Fruit fly (Drosophila melanogaster) whole organism, wandering third instar larva: ENCODE results near the gene sgg.

Source experiments
- Dfd ChIP-seq: fragments of >200 bp; optimal IDR thresholded peaks from 2 replicates; lab custom pipeline; 2017; ENCODE audit warnings: missing biosample characterization, missing genetic modification characterization
- Dif ChIP-seq: fragments of 200-275, 200-300 bp; sonication (Bioruptor generic); optimal IDR thresholded peaks from 2 replicates; lab custom pipeline; 2018; ENCODE audit warnings: missing biosample characterization, missing genetic modification characterization; ENCODE audit not compliant: partially characterized antibody
- GATAd ChIP-seq: sonication (Bioruptor generic); optimal IDR thresholded peaks from 2 replicates; lab custom pipeline; 2016; ENCODE audit warnings: missing biosample characterization, missing genetic modification characterization
- Hr83 ChIP-seq: fragments of 200-300 bp; sonication (Bioruptor generic); optimal IDR thresholded peaks from 2 replicates; lab custom pipeline; 2016; ENCODE audit warnings: missing biosample characterization, mild to moderate bottlenecking, missing genetic modification characterization, moderate library complexity; ENCODE audit not compliant: poor library complexity, severe bottlenecking
- Sp1 ChIP-seq: fragments of 200-800 bp; sonication (Bioruptor generic); optimal IDR thresholded peaks from 3 replicates; lab custom pipeline; 2019; ENCODE audit warnings: missing biosample characterization, mild to moderate bottlenecking, missing genetic modification characterization, moderate library complexity
- psq ChIP-seq: fragments of 200-800 bp; sonication (Bioruptor generic); optimal IDR thresholded peaks from 3 replicates; lab custom pipeline; 2017; ENCODE audit warnings: missing biosample characterization, mild to moderate bottlenecking, missing genetic modification characterization, moderate library complexity
- usp ChIP-seq: fragments of >200 bp; optimal IDR thresholded peaks from 2 replicates; lab custom pipeline; 2017; ENCODE audit warnings: missing biosample characterization, missing genetic modification characterization
- woc ChIP-seq: sonication (Bioruptor generic); optimal IDR thresholded peaks from 2 replicates; lab custom pipeline; 2016; ENCODE audit warnings: missing biosample characterization, mild to moderate bottlenecking, missing genetic modification characterization

DNA sequence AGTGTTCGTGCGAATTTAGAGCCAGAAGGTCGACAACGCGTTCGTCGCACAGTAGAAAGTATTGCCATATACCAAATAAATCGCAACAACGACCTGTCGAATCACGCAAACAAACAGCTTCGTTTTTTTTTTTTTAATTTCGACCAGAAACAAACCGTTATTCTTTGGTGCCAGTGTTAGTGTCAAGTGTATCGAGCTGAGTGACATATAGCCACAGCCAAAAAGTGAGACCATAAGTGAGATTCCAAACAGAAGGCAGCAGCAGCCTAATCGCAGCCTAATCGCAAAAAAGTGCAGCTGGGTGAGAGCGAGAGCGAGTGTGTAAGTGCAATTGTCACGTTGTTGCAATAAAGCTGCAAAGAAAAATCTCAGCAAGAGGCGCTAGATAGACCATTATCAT is 51.8 kb downstream of the sgg start, which contains the start of gene per:
- no peak for TF ChIP-seq Hr83 (GFP tag; lab: Kevin White, UChicago)
- no peak for TF ChIP-seq GATAd (GFP tag; lab: Kevin White, UChicago)
- no peak for TF ChIP-seq Dif
- no peak for TF ChIP-seq Dfd (GFP tag; lab: Kevin White, UChicago)
- TF ChIP-seq psq (GFP tag; lab: Kevin White, UChicago), result no peak
- TF ChIP-seq woc (GFP tag; lab: Kevin White, UChicago), result no peak
- no peak for TF ChIP-seq usp
- TF ChIP-seq Sp1 (GFP tag; lab: Kevin White, UChicago), result no peak
